Fruit fly (Drosophila melanogaster) whole organism, larva: ENCODE data around the gene CG7164.
A peak's percentile ranks its signal among the peaks of the same experiment; 100 is the strongest.

Experiments used
- noc ChIP-seq: fragments of 200-800 bp; sonication (Bioruptor generic); optimal IDR thresholded peaks from 3 replicates; lab custom pipeline; 2019; ENCODE audit warnings: missing biosample characterization, mild to moderate bottlenecking, missing genetic modification characterization, moderate library complexity

Gene CG7164

DNA sequence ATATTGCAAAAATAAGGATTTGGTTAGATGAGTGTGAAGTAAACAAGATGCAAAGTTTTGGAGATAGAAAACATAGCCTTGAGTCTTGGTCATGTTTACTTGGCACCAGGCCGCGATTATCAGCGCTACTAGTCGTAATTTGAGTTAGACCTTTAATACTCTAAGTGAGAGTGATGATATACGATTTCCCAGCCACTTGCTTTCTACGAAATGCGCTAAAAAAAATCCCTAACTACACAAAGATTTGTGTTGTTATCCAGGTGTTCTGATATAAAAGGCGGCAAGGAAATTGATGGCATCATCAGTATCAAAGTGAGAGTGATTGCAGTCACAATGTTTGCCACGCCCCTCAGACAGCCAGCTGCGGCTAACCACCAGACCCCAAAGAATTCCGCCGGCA is 1.5 kb upstream of the CG7164 start, which contains the start of gene Uro:
Uro (plus strand) TSS at position 301 of the 400 bp plus-strand sequence.
- TF ChIP-seq noc = no peak

DNA sequence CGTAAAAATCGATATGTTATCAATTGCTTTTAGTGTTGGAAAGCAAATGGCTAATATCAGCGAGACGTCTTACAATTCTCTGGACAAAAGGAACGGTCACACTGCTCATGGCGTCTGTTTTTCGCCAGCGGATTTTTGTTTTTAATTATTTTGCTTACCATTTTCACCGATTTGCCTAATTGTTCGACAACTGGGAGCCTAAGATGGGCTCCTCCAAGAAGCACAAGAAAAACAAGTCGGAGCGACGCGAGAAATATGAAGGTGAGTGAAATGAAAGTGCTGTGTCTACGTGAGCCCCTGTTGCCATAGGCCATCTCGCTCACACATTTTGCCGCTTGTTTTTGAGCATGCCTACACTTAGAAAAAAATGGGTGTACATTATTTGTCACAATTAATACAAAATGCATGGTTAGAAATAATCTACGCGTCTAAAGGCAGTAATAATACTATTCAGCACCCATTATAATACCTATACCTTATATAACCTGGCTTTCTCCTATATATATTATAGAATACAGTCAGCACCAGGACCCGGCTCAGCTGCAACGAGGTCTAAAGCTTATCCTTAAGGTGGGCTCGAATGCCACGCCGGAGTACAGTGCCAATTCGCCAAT is 1.6 kb downstream of the CG7164 start, which contains the start of gene Brd7-9:
Brd7-9 (plus strand) TSS at position 78 of the 614 bp plus-strand sequence.
- TF ChIP-seq noc = peak; percentile 15

DNA sequence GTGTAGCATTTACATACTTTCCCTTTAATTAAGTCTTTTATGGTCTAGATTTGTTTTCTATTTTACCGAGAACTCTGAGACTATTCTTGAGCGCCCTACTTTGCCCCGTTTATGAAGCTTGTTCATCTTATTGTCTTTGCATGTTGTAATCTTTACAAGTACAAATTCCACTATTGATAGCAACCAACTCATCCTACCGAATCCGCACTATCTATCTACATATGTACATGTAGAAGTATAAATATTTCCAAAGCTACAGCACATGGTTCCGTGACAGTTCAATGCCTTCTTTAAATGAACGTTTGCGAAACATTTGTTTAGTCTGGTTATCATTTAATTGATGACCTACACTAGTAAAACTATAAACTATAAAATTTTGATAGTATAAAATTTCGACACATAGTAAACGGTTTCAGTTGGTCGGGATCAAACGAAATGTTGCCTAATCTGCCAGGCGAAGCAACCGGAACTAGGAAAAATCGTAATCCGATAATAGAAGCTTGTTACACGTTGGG is 7.7 kb downstream of the CG7164 start:
- TF ChIP-seq noc = no peak

DNA sequence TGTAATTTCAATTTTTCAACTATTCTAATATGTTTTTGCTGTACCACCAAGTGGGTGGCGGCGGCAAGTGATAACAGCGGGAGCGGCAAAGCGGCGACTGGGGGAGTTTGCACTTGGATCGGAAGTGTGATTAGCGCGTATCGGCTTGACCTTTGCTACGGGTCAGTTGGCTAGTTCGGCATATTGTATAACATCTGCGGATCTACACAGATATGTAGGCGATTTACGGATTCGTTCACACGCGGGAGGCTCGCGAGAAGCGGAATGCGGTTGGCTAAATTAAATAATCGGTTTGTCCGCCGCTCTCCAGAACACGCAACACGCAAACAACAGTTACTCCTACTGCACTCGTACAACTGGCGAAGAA is 8.8 kb downstream of the CG7164 start:
- no peak for TF ChIP-seq noc

DNA sequence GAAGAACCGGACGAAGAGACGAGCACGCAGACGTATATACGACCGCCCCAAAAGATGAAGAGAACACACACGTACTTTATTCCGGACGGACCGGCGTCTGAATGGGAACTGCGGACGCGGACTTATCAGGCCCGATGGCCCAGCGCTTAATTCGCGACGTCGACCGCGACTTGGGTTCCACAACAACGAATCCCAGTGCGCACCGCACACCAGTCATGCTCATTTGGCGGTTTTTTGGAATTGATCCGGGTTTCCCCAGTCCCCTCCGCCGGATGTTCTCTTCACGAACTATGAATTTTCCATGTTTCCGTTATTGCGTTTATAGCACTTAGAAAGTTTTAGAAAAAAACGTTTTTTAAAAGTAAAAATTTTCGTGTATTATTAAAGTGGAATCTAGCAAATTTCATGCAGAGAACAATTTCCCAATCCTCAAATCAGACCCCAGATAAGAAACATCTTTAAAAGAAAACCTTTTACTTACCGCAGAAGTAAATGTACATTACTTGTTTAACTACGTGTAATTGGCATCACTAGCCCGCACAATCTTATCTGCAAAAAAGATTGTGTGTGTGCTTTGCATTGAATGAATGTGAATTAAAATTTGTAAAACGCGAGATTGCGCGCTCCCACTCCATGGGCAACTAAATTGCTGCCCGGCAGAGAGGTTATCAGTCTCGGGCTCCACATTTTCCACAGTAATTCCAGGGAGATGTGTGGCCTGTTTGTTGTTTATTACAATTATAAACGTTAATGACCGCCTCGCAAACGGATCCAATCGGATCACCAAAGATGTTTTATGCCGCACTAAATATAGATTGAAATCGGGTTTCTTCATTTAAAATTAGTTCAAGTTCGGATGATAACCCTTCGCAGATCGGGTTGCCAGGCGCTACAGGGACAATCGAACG is 9.4 kb downstream of the CG7164 start, which contains the start of gene CG7149:
CG7149 (minus strand) TSS at position 110 of the 908 bp plus-strand sequence.
- peak; percentile 60 for TF ChIP-seq noc

DNA sequence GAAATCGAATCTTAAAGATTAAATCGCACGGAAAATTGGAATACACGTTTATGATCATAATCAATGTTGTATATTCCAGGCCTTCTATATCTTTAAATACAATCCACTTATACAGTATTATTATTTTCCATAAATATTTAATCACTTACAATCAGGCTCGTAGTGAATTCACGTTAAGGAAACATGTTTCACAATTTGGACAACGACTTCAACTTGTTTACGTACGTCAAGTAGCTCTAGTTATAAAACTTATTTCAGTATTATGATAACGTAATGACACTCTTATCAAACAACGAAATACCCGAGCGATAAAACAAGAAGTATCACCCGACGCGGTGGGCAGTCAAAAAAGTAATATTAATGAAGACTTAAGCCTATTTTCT is 10.1 kb downstream of the CG7164 start:
- TF ChIP-seq noc = no peak

DNA sequence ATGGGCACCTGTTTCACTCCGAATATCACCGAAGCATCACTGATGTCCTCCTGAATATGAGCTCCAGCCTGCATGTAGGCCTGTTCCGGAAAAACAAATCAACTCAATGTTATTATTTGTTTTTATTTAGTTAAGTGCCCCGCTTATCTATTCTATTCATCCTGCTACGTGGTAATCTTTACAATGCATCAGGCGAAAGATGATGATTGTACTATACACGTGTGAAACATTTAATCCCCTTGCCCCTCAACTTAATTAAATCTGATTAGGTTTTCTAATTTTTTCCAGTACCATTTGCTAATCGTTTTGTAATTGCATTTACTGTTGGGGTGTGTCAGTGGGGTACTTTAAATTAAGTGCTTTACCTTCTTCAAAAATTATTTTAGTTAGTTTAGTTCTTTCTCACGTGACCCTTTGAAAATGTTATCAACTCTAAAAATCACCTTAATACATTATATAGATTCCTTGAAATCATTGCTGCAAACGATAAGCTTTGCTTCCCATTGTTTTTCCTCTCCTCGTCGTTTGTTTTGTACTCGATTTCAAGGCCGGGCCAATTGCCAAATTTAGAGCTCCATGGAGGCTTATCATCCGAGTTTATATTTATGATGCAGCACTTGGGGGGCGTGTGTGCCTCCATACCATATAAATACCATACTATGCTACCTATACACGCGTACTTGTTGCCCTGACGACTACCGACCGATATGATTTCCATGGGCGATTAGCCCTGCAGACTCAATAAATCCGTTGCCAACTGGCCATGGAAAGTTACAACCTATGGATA is 13.6 kb downstream of the CG7164 start:
- no peak for TF ChIP-seq noc

DNA sequence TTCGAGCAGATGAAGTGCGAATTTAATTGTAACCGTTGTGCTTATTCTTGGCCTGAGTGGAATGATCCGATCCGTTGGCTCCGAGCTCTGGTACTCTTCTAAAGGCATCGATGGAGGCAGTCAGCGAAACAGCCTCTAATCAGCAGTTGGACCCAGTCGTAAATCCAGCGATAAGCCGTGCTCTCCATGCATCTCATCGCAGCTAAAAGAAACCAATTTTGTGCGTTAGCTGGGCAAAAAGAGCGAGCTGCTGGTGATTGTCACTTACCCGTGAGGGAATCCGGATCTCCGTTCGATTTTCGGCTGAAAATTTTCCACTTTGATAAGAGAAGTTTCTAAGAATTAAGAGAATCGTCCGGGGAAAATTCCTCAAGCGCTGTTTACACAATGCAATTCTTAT is 14.6 kb downstream of the CG7164 start, which contains the start of gene LKRSDH:
LKRSDH (minus strand) TSS at position 101 of the 400 bp plus-strand sequence.
- TF ChIP-seq noc = no peak

DNA sequence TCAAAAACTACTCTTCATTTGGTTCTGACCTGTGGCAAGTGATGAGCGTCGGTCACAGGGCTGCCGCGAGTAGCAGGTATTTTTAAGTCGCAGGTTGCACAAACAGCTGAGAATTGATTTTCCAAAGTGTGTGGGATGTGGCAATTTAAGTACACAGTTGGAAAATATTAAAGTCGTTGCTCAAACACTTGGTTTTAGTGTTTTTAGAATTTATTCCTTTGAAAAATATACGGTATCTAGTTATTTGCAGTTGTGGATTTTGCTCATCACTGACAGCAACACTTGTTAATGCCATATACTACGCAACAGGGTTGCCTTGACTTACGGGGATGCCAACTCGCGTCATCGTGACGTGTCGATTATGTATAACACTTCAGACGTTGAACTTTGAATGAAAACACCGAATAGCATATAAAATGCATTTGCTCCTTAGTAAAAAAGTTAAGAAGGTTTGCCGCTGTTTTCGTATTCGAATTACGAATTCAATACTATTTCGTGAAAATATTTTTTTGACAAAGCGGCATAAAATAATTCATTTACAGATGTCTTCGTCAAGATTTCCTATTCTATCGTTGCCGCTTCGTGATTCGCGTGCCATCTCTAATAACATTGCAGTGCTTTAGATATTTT is 18.7 kb downstream of the CG7164 start, which contains the start of the genes Herp and r2d2:
Herp (minus strand) TSS at position 255 of the 630 bp plus-strand sequence.
r2d2 (plus strand) TSS at position 344 of the 630 bp plus-strand sequence.
- peak; percentile 89 for TF ChIP-seq noc

DNA sequence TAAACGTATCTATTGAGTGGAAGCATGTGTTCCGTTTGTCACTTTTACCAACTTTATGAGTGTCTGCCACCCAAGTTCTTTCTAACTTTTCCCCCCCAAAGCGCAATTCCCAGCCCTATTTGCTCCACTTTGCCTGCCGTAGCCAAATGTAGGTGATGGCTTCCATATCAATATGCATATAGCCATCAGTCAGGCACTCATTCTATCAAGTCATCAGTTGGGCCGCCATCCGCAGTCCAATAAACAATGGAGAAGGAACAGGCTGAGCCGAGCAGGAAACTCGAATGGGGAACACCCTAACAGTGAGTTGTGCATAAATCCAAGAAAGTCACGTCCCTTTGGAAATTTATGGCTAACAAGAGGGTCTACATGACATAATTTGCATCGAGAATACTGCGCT is 26.3 kb downstream of the CG7164 start:
- TF ChIP-seq noc = no peak

DNA sequence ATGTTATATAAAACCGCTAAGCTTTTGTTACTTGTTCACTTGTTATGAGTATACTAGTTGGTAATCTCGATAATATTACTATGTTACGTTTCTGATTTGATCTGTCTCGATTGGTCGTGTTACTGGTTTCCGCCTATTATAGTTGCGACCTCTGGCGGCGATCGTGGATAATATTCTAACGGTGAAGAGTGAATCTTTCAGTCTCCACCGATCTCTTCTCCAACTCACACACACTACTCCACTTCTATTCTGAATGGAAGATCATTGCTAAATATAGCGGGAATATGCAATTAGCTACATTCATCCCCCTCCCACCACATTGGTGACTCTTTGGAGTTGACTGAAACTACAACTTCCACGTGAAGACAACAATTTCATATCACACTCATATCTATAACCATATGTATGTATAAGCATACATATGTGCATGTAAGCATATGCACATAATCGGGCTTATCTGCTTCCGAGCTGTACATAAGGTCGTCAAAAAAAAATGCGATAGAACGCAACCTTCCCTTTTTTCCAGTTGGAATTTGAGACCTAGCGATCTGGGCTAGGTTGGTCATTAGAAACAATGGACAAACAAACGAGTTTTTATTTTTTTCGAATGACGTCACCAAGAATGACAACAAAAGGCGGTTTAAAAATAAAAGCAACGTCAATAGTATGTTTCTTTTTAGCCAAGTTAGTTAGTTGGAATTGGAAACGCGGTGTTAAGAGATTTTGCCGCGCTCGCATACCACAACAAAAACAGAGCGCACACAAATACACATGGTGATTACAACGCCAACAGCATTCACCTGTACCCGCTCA is 27.8 kb downstream of the CG7164 start:
- TF ChIP-seq noc = no peak

DNA sequence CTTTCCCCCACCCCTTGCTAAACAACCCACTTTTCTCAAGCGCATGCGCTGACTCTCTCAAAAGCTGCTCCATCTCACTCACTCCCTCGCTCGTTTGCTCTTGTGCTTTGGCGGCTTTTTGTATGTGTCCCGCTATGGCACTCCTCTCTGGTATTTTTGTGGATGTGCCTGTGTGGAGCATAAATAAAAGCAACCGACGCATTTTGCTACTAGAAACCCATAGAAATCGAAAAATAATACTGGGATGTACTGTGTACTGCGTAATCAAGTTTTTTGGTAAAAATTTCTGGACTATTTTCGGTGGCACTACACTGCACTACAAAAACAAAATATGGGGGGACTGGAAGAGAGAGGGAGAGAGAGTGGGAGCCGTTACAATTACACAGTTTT is 28.4 kb downstream of the CG7164 start:
- peak; percentile 2 for TF ChIP-seq noc

DNA sequence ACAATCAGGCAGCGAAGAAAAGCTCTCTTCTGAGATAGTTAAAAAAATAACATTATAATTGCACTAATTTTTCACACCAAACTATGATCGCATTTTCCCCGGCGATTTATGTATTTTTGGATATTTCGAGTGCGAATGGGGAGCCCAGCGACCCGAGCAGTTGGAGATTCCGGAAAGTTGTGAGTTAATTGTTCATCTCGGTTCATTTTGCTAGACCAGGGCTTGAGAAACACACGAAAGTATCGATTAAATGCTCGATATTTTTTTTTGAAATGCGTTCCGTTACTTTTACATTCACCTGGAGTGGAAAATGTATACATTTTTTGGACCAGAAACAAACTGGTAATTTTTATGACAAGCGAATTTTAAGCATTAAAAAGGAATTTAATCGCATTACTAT is 29.3 kb downstream of the CG7164 start, which contains the start of gene Cdc14:
Cdc14 (minus strand) TSS at position 185 of the 400 bp plus-strand sequence.
- TF ChIP-seq noc = no peak

DNA sequence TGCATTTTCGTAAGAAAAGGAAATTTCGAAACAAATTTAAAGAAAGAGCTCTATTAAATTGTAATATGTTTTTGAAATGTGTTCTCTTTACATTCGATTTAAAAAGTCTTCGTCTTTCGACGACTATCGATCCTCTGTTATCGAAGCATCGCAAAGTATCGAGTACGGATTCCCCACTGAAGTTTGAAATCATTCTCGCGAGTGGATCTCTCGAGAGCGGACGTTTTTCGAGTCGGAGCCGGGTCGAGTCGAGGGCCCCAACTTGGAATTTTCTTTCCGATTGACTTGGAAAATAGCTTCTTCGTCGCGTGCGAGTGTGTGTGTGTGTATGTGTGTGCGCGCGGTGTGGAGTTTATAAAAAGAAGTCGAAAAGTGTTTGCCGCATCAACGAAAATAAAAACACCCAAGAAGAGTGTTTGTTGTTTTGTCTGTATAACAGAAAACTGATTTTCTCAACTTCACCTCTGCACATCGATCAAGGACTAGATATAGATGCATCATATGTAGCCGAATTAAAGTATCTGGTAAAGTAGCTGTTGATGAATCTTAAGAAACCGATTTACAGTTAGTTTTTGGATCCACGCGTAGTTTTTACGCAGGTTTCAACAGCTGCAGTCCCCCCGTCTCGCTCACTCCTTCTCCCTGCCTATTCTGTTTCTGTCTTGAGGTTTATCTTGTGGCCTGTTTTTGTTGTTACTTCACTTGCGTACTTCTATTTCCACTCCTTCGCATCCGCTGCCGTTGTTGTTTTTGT is 30.2 kb downstream of the CG7164 start, which contains the start of gene LanB1:
LanB1 (plus strand) TSS at position 190 of the 754 bp plus-strand sequence.
- no peak for TF ChIP-seq noc
